Worm (Caenorhabditis elegans) whole organism, L1 larva: Measurements from ENCODE around the gene K11D9.3.

Experiments
- C04F5.9 ChIP-seq: sonication (generic microtip); optimal IDR thresholded peaks from 2 replicates; lab custom pipeline; 2016; ENCODE audit warnings: missing genetic modification characterization, missing compliant biosample characterization
- C16A3.4 ChIP-seq: fragments of 150-350 bp; optimal IDR thresholded peaks from 2 replicates; lab custom pipeline; 2014; ENCODE audit warnings: missing biosample characterization, missing genetic modification characterization
- C34B4.2 ChIP-seq: sonication (generic microtip); optimal IDR thresholded peaks from 2 replicates; lab custom pipeline; 2017; ENCODE audit warnings: mild to moderate bottlenecking, missing genetic modification characterization, missing compliant biosample characterization
- Y116A8C.19 ChIP-seq: sonication (generic microtip); optimal IDR thresholded peaks from 2 replicates; lab custom pipeline; 2016; ENCODE audit warnings: missing compliant biosample characterization, missing genetic modification characterization, borderline replicate concordance
- alr-1 ChIP-seq: fragments of 200-800 bp; sonication (Bioruptor generic); optimal IDR thresholded peaks from 2 replicates; lab custom pipeline; 2018; ENCODE audit warnings: borderline replicate concordance, mild to moderate bottlenecking, missing genetic modification characterization, missing compliant biosample characterization
- aly-2 ChIP-seq: fragments of 150-350 bp; optimal IDR thresholded peaks from 2 replicates; lab custom pipeline; 2014; ENCODE audit warnings: missing biosample characterization, missing genetic modification characterization
- ama-1 ChIP-seq: fragments of 150-350 bp; optimal IDR thresholded peaks from 2 replicates; lab custom pipeline; 2014
- blmp-1 ChIP-seq: fragments of 150-350 bp; optimal IDR thresholded peaks from 2 replicates; lab custom pipeline; 2014; ENCODE audit warnings: missing biosample characterization, missing genetic modification characterization
- ceh-8 ChIP-seq: fragments of 200-800 bp; sonication (Bioruptor generic); optimal IDR thresholded peaks from 2 replicates; lab custom pipeline; 2018; ENCODE audit warnings: mild to moderate bottlenecking, missing genetic modification characterization, moderate library complexity, missing compliant biosample characterization
- dpl-1 ChIP-seq, 3 experiments: fragments of 150-350 bp in 2 of 3; sonication (generic microtip) in 1 of 3; optimal IDR thresholded peaks; 2 replicates each; lab custom pipeline; 2014 to 2017; ENCODE audit warnings: missing biosample characterization in 3 of 3, missing genetic modification characterization in 3 of 3, missing genetic modification reagents in 3 of 3
- dsc-1 ChIP-seq: sonication (generic microtip); optimal IDR thresholded peaks from 2 replicates; lab custom pipeline; 2016; ENCODE audit warnings: mild to moderate bottlenecking, missing genetic modification characterization, missing compliant biosample characterization
- efl-1 ChIP-seq, 4 experiments: fragments of 150-350 bp; optimal IDR thresholded peaks in 3 of 4; peaks in 1 of 4; 1 replicate in 1 of 4; 2 replicates in 3 of 4; lab custom pipeline; 2014; ENCODE audit warnings: missing biosample characterization in 2 of 4, missing genetic modification characterization in 2 of 4, missing genetic modification reagents in 2 of 4
- efl-3 ChIP-seq: fragments of 200-800 bp; sonication (Bioruptor generic); optimal IDR thresholded peaks from 2 replicates; lab custom pipeline; 2018; ENCODE audit warnings: mild to moderate bottlenecking, missing genetic modification characterization, missing compliant biosample characterization
- egl-13 ChIP-seq: sonication (generic microtip); optimal IDR thresholded peaks from 2 replicates; lab custom pipeline; 2016; ENCODE audit warnings: missing genotype, missing genetic modification reagents, missing genetic modification characterization, missing compliant biosample characterization
- egl-27 ChIP-seq, 2 experiments: fragments of 150-350 bp in 1 of 2; sonication (generic microtip); optimal IDR thresholded peaks; 3 replicates each; lab custom pipeline; 2017 to 2018; ENCODE audit warnings: missing biosample characterization in 2 of 2, missing genetic modification characterization in 2 of 2, missing genetic modification reagents in 2 of 2
- elt-2 ChIP-seq: sonication (generic microtip); optimal IDR thresholded peaks from 2 replicates; lab custom pipeline; 2016; ENCODE audit warnings: missing genetic modification characterization, mild to moderate bottlenecking, inconsistent platforms, missing compliant biosample characterization, missing genetic modification reagents
- elt-3 ChIP-seq, 6 experiments: fragments of 150-350 bp in 1 of 6; sonication (generic microtip); optimal IDR thresholded peaks; 2 replicates each; lab custom pipeline; 2017 to 2018; ENCODE audit warnings: missing biosample characterization in 6 of 6, missing genetic modification characterization in 6 of 6, inconsistent platforms in 1 of 6
- ets-5 ChIP-seq: fragments of 200-800 bp; sonication (Bioruptor generic); IDR thresholded peaks from 2 replicates; pipeline ENCODE4 v1.3.6; 2022; ENCODE audit warnings: missing genetic modification characterization, missing compliant biosample characterization
- fkh-10 ChIP-seq: sonication (generic microtip); optimal IDR thresholded peaks from 2 replicates; lab custom pipeline; 2017; ENCODE audit warnings: missing biosample characterization, missing genetic modification reagents, missing genetic modification characterization
- fkh-8 ChIP-seq: sonication (generic microtip); optimal IDR thresholded peaks from 2 replicates; lab custom pipeline; 2016; ENCODE audit warnings: mild to moderate bottlenecking, missing genetic modification characterization, missing compliant biosample characterization
- hlh-4 ChIP-seq: sonication (generic microtip); optimal IDR thresholded peaks from 2 replicates; lab custom pipeline; 2016; ENCODE audit warnings: mild to moderate bottlenecking, missing genetic modification characterization, missing compliant biosample characterization
- hpl-2 ChIP-seq: fragments of 150-350 bp; optimal IDR thresholded peaks from 2 replicates; lab custom pipeline; 2014; ENCODE audit warnings: missing biosample characterization, missing genetic modification reagents, missing genetic modification characterization
- irx-1 ChIP-seq: sonication (generic microtip); optimal IDR thresholded peaks from 2 replicates; lab custom pipeline; 2016; ENCODE audit warnings: missing genetic modification characterization, missing compliant biosample characterization
- lsy-2 ChIP-seq, 2 experiments: fragments of 150-350 bp; optimal IDR thresholded peaks; 2 replicates each; lab custom pipeline; 2014; ENCODE audit warnings: missing biosample characterization in 2 of 2, missing genetic modification characterization in 2 of 2
- mab-9 ChIP-seq: fragments of 200-800 bp; sonication (Bioruptor generic); IDR thresholded peaks from 2 replicates; pipeline ENCODE4 v1.3.6; 2022; ENCODE audit warnings: missing genetic modification reagents, missing genetic modification characterization, missing compliant biosample characterization
- mdl-1 ChIP-seq, 2 experiments: fragments of 150-350 bp; optimal IDR thresholded peaks; 2 replicates each; lab custom pipeline; 2014 to 2017; ENCODE audit warnings: missing biosample characterization in 2 of 2, missing genetic modification characterization in 2 of 2, inconsistent platforms in 1 of 2
- mef-2 ChIP-seq: fragments of 150-350 bp; optimal IDR thresholded peaks from 2 replicates; lab custom pipeline; 2014; ENCODE audit warnings: missing biosample characterization, missing genetic modification characterization
- nhr-11 ChIP-seq: fragments of 150-350 bp; optimal IDR thresholded peaks from 2 replicates; lab custom pipeline; 2014; ENCODE audit warnings: missing biosample characterization, missing genetic modification characterization
- nhr-76 ChIP-seq: sonication (generic microtip); optimal IDR thresholded peaks from 2 replicates; lab custom pipeline; 2017; ENCODE audit warnings: missing biosample characterization, missing genetic modification characterization
- nhr-85 ChIP-seq: sonication (generic microtip); peaks from one replicate; lab custom pipeline; 2016; ENCODE audit warnings: missing genetic modification characterization, inconsistent platforms, missing compliant biosample characterization
- pax-3 ChIP-seq: fragments of 200-800 bp; sonication (Bioruptor generic); optimal IDR thresholded peaks from 2 replicates; lab custom pipeline; 2018; ENCODE audit warnings: mild to moderate bottlenecking, missing genetic modification characterization, moderate library complexity, missing compliant biosample characterization
- snpc-4 ChIP-seq: fragments of 150-350 bp; optimal IDR thresholded peaks from 2 replicates; lab custom pipeline; 2014; ENCODE audit warnings: missing biosample characterization, missing genetic modification characterization
- snu-23 ChIP-seq: sonication (generic microtip); optimal IDR thresholded peaks from 2 replicates; lab custom pipeline; 2016; ENCODE audit warnings: missing genetic modification characterization, missing compliant biosample characterization
- sptf-1 ChIP-seq: fragments of 150-350 bp; optimal IDR thresholded peaks from 2 replicates; lab custom pipeline; 2014; ENCODE audit warnings: missing biosample characterization, missing genetic modification characterization
- sup-37 ChIP-seq: fragments of 200-800 bp; sonication (Bioruptor generic); optimal IDR thresholded peaks from 2 replicates; lab custom pipeline; 2018; ENCODE audit warnings: mild to moderate bottlenecking, missing genetic modification characterization, missing compliant biosample characterization
- tbx-2 ChIP-seq: sonication (generic microtip); optimal IDR thresholded peaks from 2 replicates; lab custom pipeline; 2016; ENCODE audit warnings: missing genetic modification characterization, missing compliant biosample characterization
- unc-86 ChIP-seq: sonication (generic microtip); optimal IDR thresholded peaks from 2 replicates; lab custom pipeline; 2016; ENCODE audit warnings: missing genetic modification characterization, missing compliant biosample characterization
- unc-98 ChIP-seq: fragments of 200-800 bp; sonication (Bioruptor generic); IDR thresholded peaks from 2 replicates; pipeline ENCODE4 v1.3.6; 2022; ENCODE audit warnings: missing genetic modification characterization, missing compliant biosample characterization
- vab-15 ChIP-seq: sonication (generic microtip); optimal IDR thresholded peaks from 2 replicates; lab custom pipeline; 2017; ENCODE audit warnings: missing genotype, mild to moderate bottlenecking, missing genetic modification characterization, missing compliant biosample characterization
- xbp-1 ChIP-seq: sonication (generic microtip); optimal IDR thresholded peaks from 2 replicates; lab custom pipeline; 2016; ENCODE audit warnings: missing genetic modification characterization, missing compliant biosample characterization
- zip-4 ChIP-seq: fragments of 200-800 bp; sonication (Bioruptor generic); optimal IDR thresholded peaks from 2 replicates; lab custom pipeline; 2018; ENCODE audit warnings: mild to moderate bottlenecking, missing genetic modification characterization, moderate library complexity, missing compliant biosample characterization
- ztf-11 ChIP-seq, 2 experiments: sonication (generic microtip); optimal IDR thresholded peaks; 2 replicates each; lab custom pipeline; 2016 to 2017; ENCODE audit warnings: missing genetic modification characterization in 2 of 2, missing biosample characterization in 1 of 2, missing compliant biosample characterization in 1 of 2
- ztf-4 ChIP-seq: fragments of 150-350 bp; optimal IDR thresholded peaks from 2 replicates; lab custom pipeline; 2014; ENCODE audit warnings: missing biosample characterization, missing genetic modification characterization

K11D9.3 gene

ce11 chrIII:10818364-10818763 lies 16.4 kb upstream of the K11D9.3 start (continued):
- no peak for TF ChIP-seq Y116A8C.19 (tag; lab: Kevin White, UChicago)
- TF ChIP-seq sptf-1, result no peak
- peak; percentile 10 for TF ChIP-seq hpl-2 (GFP tag; lab: Kevin White, UChicago)
- TF ChIP-seq mab-9 (GFP tag; lab: Robert Waterston, UW), result 0 out of 2 replicates have a peak, but pooled peaks have one; percentile 44
- peak; percentile 62 for TF ChIP-seq nhr-85 (tag; lab: Kevin White, UChicago)
- no peak for TF ChIP-seq zip-4 (GFP tag; lab: Kevin White, UChicago)
- TF ChIP-seq irx-1, result no peak
- TF ChIP-seq nhr-76 (tag; lab: Kevin White, UChicago), result no peak
- TF ChIP-seq lsy-2 (tag; optimal IDR thresholded peaks at IDR 0.05; lab: Kevin White, UChicago), result peak; percentile 39 to 72
- no peak for TF ChIP-seq alr-1
- TF ChIP-seq aly-2 (tag; lab: Kevin White, UChicago), result peak; percentile 7
- no peak for TF ChIP-seq mef-2 (tag; lab: Kevin White, UChicago)
- peak; percentile 65 for TF ChIP-seq fkh-8 (tag; lab: Kevin White, UChicago)
- TF ChIP-seq tbx-2 (tag; lab: Kevin White, UChicago), result peak; percentile 44
- TF ChIP-seq sup-37 (GFP tag; lab: Kevin White, UChicago), result peak; percentile 3
- peak; percentile 23 for TF ChIP-seq egl-13 (tag; lab: Kevin White, UChicago)
- TF ChIP-seq C16A3.4 (tag; lab: Kevin White, UChicago), result peak; percentile 75
- TF ChIP-seq pax-3 (tag; lab: Kevin White, UChicago), result peak; percentile 32
- no peak for TF ChIP-seq egl-27 (tag; optimal IDR thresholded peaks at IDR 0.05; lab: Kevin White, UChicago)
- TF ChIP-seq dsc-1, result no peak
- no peak for TF ChIP-seq C04F5.9 (tag; lab: Kevin White, UChicago)
- peak in 1 of 6 experiments; percentile 25 for TF ChIP-seq elt-3 (tag; optimal IDR thresholded peaks at IDR 0.05; lab: Kevin White, UChicago)
- TF ChIP-seq fkh-10 (GFP tag; lab: Kevin White, UChicago), result no peak
- TF ChIP-seq xbp-1 (tag; lab: Kevin White, UChicago), result peak; percentile 99
- no peak for TF ChIP-seq efl-3
- peak; percentile 27 for TF ChIP-seq ceh-8
- TF ChIP-seq elt-2 (tag; lab: Kevin White, UChicago), result peak; percentile 35
- no peak for TF ChIP-seq unc-98 (GFP tag; lab: Robert Waterston, UW)
- no peak for TF ChIP-seq hlh-4
- TF ChIP-seq dpl-1 (GFP tag; optimal IDR thresholded peaks at IDR 0.05; lab: Kevin White, UChicago), result peak; percentile 53 to 67 (median 57)
- TF ChIP-seq nhr-11, result no peak
- no peak for TF ChIP-seq C34B4.2 (tag; lab: Kevin White, UChicago)
- no peak for TF ChIP-seq ets-5
- peak in 1 of 2 experiments; percentile 8 for TF ChIP-seq ztf-11 (tag; optimal IDR thresholded peaks at IDR 0.05; lab: Kevin White, UChicago)
- TF ChIP-seq snu-23 (GFP tag; lab: Kevin White, UChicago), result peak; percentile 61
- no peak for TF ChIP-seq vab-15
- TF ChIP-seq ztf-4 (tag; lab: Kevin White, UChicago), result no peak
- peak; percentile 56 to 63 for TF ChIP-seq efl-1 (optimal IDR thresholded peaks at IDR 0.05; lab: Kevin White, UChicago)
- TF ChIP-seq efl-1 (GFP tag; optimal IDR thresholded peaks at IDR 0.05 in 1 of 2; lab: Kevin White, UChicago), result peak; percentile 38 to 87
- TF ChIP-seq blmp-1 (tag; lab: Kevin White, UChicago), result peak; percentile 93
- no peak for TF ChIP-seq snpc-4 (tag; lab: Kevin White, UChicago)
- peak; percentile 47 for TF ChIP-seq unc-86 (tag; lab: Kevin White, UChicago)
- peak; percentile 48 for TF ChIP-seq ama-1 (lab: Kevin White, UChicago)
- TF ChIP-seq mdl-1 (tag; optimal IDR thresholded peaks at IDR 0.05; lab: Kevin White, UChicago), result peak in 1 of 2 experiments; percentile 48
- TF ChIP-seq, all 84 proteins: peak for 42
